Fruit fly (Drosophila melanogaster) whole organism, embryonic: ENCODE measurements around the gene RpS25.

Source experiments
- Antp ChIP-seq: fragments of 200-800 bp; sonication (Bioruptor generic); optimal IDR thresholded peaks from 3 replicates; lab custom pipeline; 2016; ENCODE audit warnings: missing biosample characterization, missing genetic modification characterization
- CG10366 ChIP-seq: fragments of 200-800 bp; sonication (Bioruptor generic); IDR thresholded peaks from 2 replicates; pipeline ENCODE4 v1.3.6; 2022; ENCODE audit warnings: missing biosample characterization, missing genetic modification characterization
- CG11085 ChIP-seq: fragments of 200-800 bp; sonication (Bioruptor generic); IDR thresholded peaks from 2 replicates; pipeline ENCODE4 v1.3.6; 2022; ENCODE audit warnings: missing biosample characterization, missing genetic modification characterization
- CG11247 ChIP-seq: fragments of 200-800 bp; sonication (Bioruptor generic); IDR thresholded peaks from 2 replicates; pipeline ENCODE4 v1.3.6; 2022; ENCODE audit warnings: missing biosample characterization, missing genetic modification characterization
- CG11504 ChIP-seq: fragments of 200-800 bp; sonication (Bioruptor generic); optimal IDR thresholded peaks from 3 replicates; lab custom pipeline; 2019; ENCODE audit warnings: missing biosample characterization, mild to moderate bottlenecking, missing genetic modification characterization, moderate library complexity
- CG14965 ChIP-seq: fragments of 200-800 bp; sonication (Bioruptor generic); optimal IDR thresholded peaks from 2 replicates; lab custom pipeline; 2016; ENCODE audit warnings: missing biosample characterization, missing genetic modification characterization, borderline replicate concordance
- CG1602 ChIP-seq: fragments of 200-800 bp; sonication (Bioruptor generic); optimal IDR thresholded peaks from 3 replicates; lab custom pipeline; 2016; ENCODE audit warnings: missing biosample characterization, missing genetic modification characterization
- CG16813 ChIP-seq: fragments of 200-800 bp; sonication (Bioruptor generic); IDR thresholded peaks from 3 replicates; pipeline ENCODE4 v1.3.6; 2022; ENCODE audit warnings: missing biosample characterization, missing genetic modification characterization; ENCODE audit not compliant: partially characterized antibody
- CG17328 ChIP-seq: fragments of 200-800 bp; sonication (Bioruptor generic); IDR thresholded peaks from 2 replicates; pipeline ENCODE4 v1.3.6; 2022; ENCODE audit warnings: missing biosample characterization, missing genetic modification characterization
- CG17912 ChIP-seq: fragments of 200-800 bp; sonication (Bioruptor generic); optimal IDR thresholded peaks from 2 replicates; lab custom pipeline; 2018; ENCODE audit warnings: missing biosample characterization, mild to moderate bottlenecking, missing genetic modification characterization
- CG31441 ChIP-seq: fragments of 200-800 bp; sonication (Bioruptor generic); IDR thresholded peaks from 2 replicates; pipeline ENCODE4 v1.3.6; 2022; ENCODE audit warnings: missing biosample characterization, missing genetic modification characterization
- CG3281 ChIP-seq: fragments of 200-800 bp; sonication (Bioruptor generic); optimal IDR thresholded peaks from 3 replicates; lab custom pipeline; 2017; ENCODE audit warnings: missing biosample characterization, mild to moderate bottlenecking, missing genetic modification characterization
- CG34376 ChIP-seq: fragments of 200-800 bp; sonication (Bioruptor generic); optimal IDR thresholded peaks from 2 replicates; lab custom pipeline; 2018; ENCODE audit warnings: missing biosample characterization, mild to moderate bottlenecking, missing genetic modification characterization
- CG6254 ChIP-seq: fragments of 200-800 bp; sonication (Bioruptor generic); optimal IDR thresholded peaks from 3 replicates; lab custom pipeline; 2017; ENCODE audit warnings: mild to moderate bottlenecking, missing biosample characterization, missing genetic modification reagents, missing genetic modification characterization
- CG6683 ChIP-seq: fragments of 200-800 bp; sonication (Bioruptor generic); optimal IDR thresholded peaks from 2 replicates; lab custom pipeline; 2017; ENCODE audit warnings: missing biosample characterization, mild to moderate bottlenecking, missing genetic modification characterization, missing genetic modification reagents
- CG7839 ChIP-seq: fragments of 200-800 bp; sonication (Bioruptor generic); optimal IDR thresholded peaks from 3 replicates; lab custom pipeline; 2018; ENCODE audit warnings: missing biosample characterization, mild to moderate bottlenecking, missing genetic modification characterization, moderate library complexity
- CG7928 ChIP-seq: fragments of 200-800 bp; sonication (Bioruptor generic); optimal IDR thresholded peaks from 2 replicates; lab custom pipeline; 2017; ENCODE audit warnings: missing biosample characterization, mild to moderate bottlenecking, missing genetic modification characterization
- CkIIα-i1 ChIP-seq: fragments of 200-800 bp; sonication (Bioruptor generic); IDR thresholded peaks from 2 replicates; pipeline ENCODE4 v1.3.6; 2022; ENCODE audit warnings: missing biosample characterization, missing genetic modification characterization
- CoRest ChIP-seq: fragments of 200-800 bp; sonication (Bioruptor generic); optimal IDR thresholded peaks from 3 replicates; lab custom pipeline; 2018; ENCODE audit warnings: missing biosample characterization, mild to moderate bottlenecking, missing genetic modification characterization, moderate library complexity
- Dad ChIP-seq: fragments of 200-800 bp; sonication (Bioruptor generic); optimal IDR thresholded peaks from 3 replicates; lab custom pipeline; 2016; ENCODE audit warnings: missing biosample characterization, missing genetic modification characterization
- Dek ChIP-seq: fragments of 200-800 bp; sonication (Bioruptor generic); optimal IDR thresholded peaks from 3 replicates; lab custom pipeline; 2019; ENCODE audit warnings: missing biosample characterization, mild to moderate bottlenecking, missing genetic modification characterization, moderate library complexity
- Elba2 ChIP-seq: fragments of 200-800 bp; sonication (Bioruptor generic); optimal IDR thresholded peaks from 3 replicates; lab custom pipeline; 2016; ENCODE audit warnings: missing biosample characterization, missing genetic modification characterization
- Hand ChIP-seq: fragments of 200-800 bp; sonication (Bioruptor generic); optimal IDR thresholded peaks from 2 replicates; lab custom pipeline; 2017; ENCODE audit warnings: mild to moderate bottlenecking, missing biosample characterization, missing genetic modification reagents, missing genetic modification characterization
- HmgZ ChIP-seq: fragments of 200-800 bp; sonication (Bioruptor generic); optimal IDR thresholded peaks from 2 replicates; lab custom pipeline; 2018; ENCODE audit warnings: missing biosample characterization, mild to moderate bottlenecking, missing genetic modification characterization
- Kr ChIP-seq: fragments of 200-800 bp; sonication (Bioruptor generic); optimal IDR thresholded peaks from 2 replicates; lab custom pipeline; 2017; ENCODE audit warnings: missing biosample characterization, mild to moderate bottlenecking, missing genetic modification characterization
- Lim3 ChIP-seq: fragments of 200-800 bp; sonication (Bioruptor generic); IDR thresholded peaks from 2 replicates; pipeline ENCODE4 v1.3.6; 2022; ENCODE audit warnings: missing biosample characterization, missing genetic modification characterization
- Oaz ChIP-seq: fragments of 200-800 bp; sonication (Bioruptor generic); IDR thresholded peaks from 2 replicates; pipeline ENCODE4 v1.3.6; 2022; ENCODE audit warnings: missing biosample characterization, missing genetic modification characterization
- Six4 ChIP-seq: fragments of 200-800 bp; sonication (Bioruptor generic); optimal IDR thresholded peaks from 2 replicates; lab custom pipeline; 2016; ENCODE audit warnings: missing biosample characterization, missing genetic modification characterization
- Spps ChIP-seq: fragments of 200-800 bp; sonication (Bioruptor generic); optimal IDR thresholded peaks from 2 replicates; lab custom pipeline; 2018; ENCODE audit warnings: missing biosample characterization, mild to moderate bottlenecking, missing genetic modification characterization
- YL-1 ChIP-seq: fragments of 200-800 bp; sonication (Bioruptor generic); optimal IDR thresholded peaks from 3 replicates; lab custom pipeline; 2017; ENCODE audit warnings: missing biosample characterization, mild to moderate bottlenecking, missing genetic modification characterization
- bigmax ChIP-seq: fragments of 200-800 bp; sonication (Bioruptor generic); optimal IDR thresholded peaks from 2 replicates; lab custom pipeline; 2018; ENCODE audit warnings: missing biosample characterization, mild to moderate bottlenecking, missing genetic modification characterization
- danr ChIP-seq: fragments of 200-800 bp; sonication (Bioruptor generic); IDR thresholded peaks from 2 replicates; pipeline ENCODE4 v1.3.6; 2022; ENCODE audit warnings: missing biosample characterization, missing genetic modification characterization
- dati ChIP-seq: fragments of 200-800 bp; sonication (Bioruptor generic); IDR thresholded peaks from 2 replicates; pipeline ENCODE4 v1.3.6; 2022; ENCODE audit warnings: missing biosample characterization, missing genetic modification characterization
- dm ChIP-seq: fragments of 200-800 bp; sonication (Bioruptor generic); optimal IDR thresholded peaks from 3 replicates; lab custom pipeline; 2016; ENCODE audit warnings: missing biosample characterization, missing genetic modification characterization
- dmrt99B ChIP-seq: fragments of 200-800 bp; sonication (Bioruptor generic); optimal IDR thresholded peaks from 2 replicates; lab custom pipeline; 2018; ENCODE audit warnings: missing biosample characterization, mild to moderate bottlenecking, missing genetic modification characterization, moderate library complexity
- emc ChIP-seq: fragments of 200-800 bp; sonication (Bioruptor generic); optimal IDR thresholded peaks from 2 replicates; lab custom pipeline; 2016; ENCODE audit warnings: missing biosample characterization, missing genetic modification characterization
- exex ChIP-seq: fragments of 200-800 bp; sonication (Bioruptor generic); optimal IDR thresholded peaks from 4 replicates; lab custom pipeline; 2018; ENCODE audit warnings: missing biosample characterization, mild to moderate bottlenecking, missing genetic modification characterization, moderate library complexity
- ftz-f1 ChIP-seq: fragments of 200-800 bp; sonication (Bioruptor generic); optimal IDR thresholded peaks from 2 replicates; lab custom pipeline; 2016; ENCODE audit warnings: missing biosample characterization, missing genetic modification characterization
- gcm ChIP-seq: fragments of 200-800 bp; sonication (Bioruptor generic); optimal IDR thresholded peaks from 2 replicates; lab custom pipeline; 2019; ENCODE audit warnings: missing biosample characterization, mild to moderate bottlenecking, missing genetic modification characterization, moderate library complexity
- gsb ChIP-seq: fragments of 200-800 bp; sonication (Bioruptor generic); IDR thresholded peaks from 2 replicates; pipeline ENCODE4 v1.3.6; 2022; ENCODE audit warnings: missing biosample characterization, missing genetic modification characterization
- sens ChIP-seq: fragments of 200-800 bp; sonication (Bioruptor generic); peaks from one replicate; lab custom pipeline; 2016; ENCODE audit warnings: missing biosample characterization, missing genetic modification characterization
- sima ChIP-seq: fragments of 200-800 bp; sonication (Bioruptor generic); optimal IDR thresholded peaks from 2 replicates; lab custom pipeline; 2016; ENCODE audit warnings: missing biosample characterization, missing genetic modification characterization
- so ChIP-seq: fragments of 200-800 bp; sonication (Bioruptor generic); IDR thresholded peaks from 3 replicates; pipeline ENCODE4 v1.3.6; 2022; ENCODE audit warnings: missing biosample characterization, missing genetic modification characterization
- tna ChIP-seq: fragments of 200-800 bp; sonication (Bioruptor generic); IDR thresholded peaks from 2 replicates; pipeline ENCODE4 v1.3.6; 2022; ENCODE audit warnings: missing biosample characterization, missing genetic modification characterization; ENCODE audit not compliant: partially characterized antibody
- toy ChIP-seq: fragments of 200-800 bp; sonication (Bioruptor generic); IDR thresholded peaks from 2 replicates; pipeline ENCODE4 v1.3.6; 2022; ENCODE audit warnings: missing biosample characterization, missing genetic modification characterization
- trh ChIP-seq: fragments of 200-800 bp; sonication (Bioruptor generic); optimal IDR thresholded peaks from 2 replicates; lab custom pipeline; 2016; ENCODE audit warnings: missing biosample characterization, missing genetic modification characterization
- ttk ChIP-seq: fragments of 200-800 bp; sonication (Bioruptor generic); IDR thresholded peaks from 2 replicates; pipeline ENCODE4 v2.1.2; 2022; ENCODE audit warnings: missing biosample characterization, missing genetic modification characterization
- wdn ChIP-seq: fragments of 200-800 bp; sonication (Bioruptor generic); IDR thresholded peaks from 2 replicates; pipeline ENCODE4 v1.3.6; 2022; ENCODE audit warnings: missing biosample characterization, missing genetic modification characterization
- z ChIP-seq: fragments of 200-800 bp; sonication (Bioruptor generic); IDR thresholded peaks from 3 replicates; pipeline ENCODE4 v1.3.6; 2022; ENCODE audit warnings: missing biosample characterization, missing genetic modification characterization

The RpS25 gene

dm6 chr3R:11221437-11222230 is 5.5 kb upstream of the RpS25 start, which contains the start of the genes CG6693 and RpL3 (continued):
- TF ChIP-seq CG3281 (GFP tag; lab: Kevin White, UChicago) = peak; percentile 85
- no peak for TF ChIP-seq CG16813 (GFP tag; lab: Robert Waterston, UW)
- peak; percentile 73 for TF ChIP-seq CG11247 (GFP tag; lab: Robert Waterston, UW)
- peak; percentile 99 for TF ChIP-seq bigmax (GFP tag; lab: Kevin White, UChicago)
- TF ChIP-seq Hand (GFP tag; lab: Kevin White, UChicago) = peak; percentile 77
- peak; percentile 52; the same call in 1 of the 2 replicates for TF ChIP-seq wdn (GFP tag; lab: Robert Waterston, UW)
- peak; percentile 73 for TF ChIP-seq Dad (GFP tag; lab: Kevin White, UChicago)
- peak; percentile 45 for TF ChIP-seq CG6254 (GFP tag; lab: Kevin White, UChicago)
- peak; percentile 53 for TF ChIP-seq emc (GFP tag; lab: Kevin White, UChicago)
- TF ChIP-seq CkIIα-i1 (GFP tag; lab: Robert Waterston, UW) = peak; percentile 39; the same call in 1 of the 2 replicates
- peak; percentile 28 for TF ChIP-seq CG14965 (GFP tag; lab: Kevin White, UChicago)
- peak; percentile 78 for TF ChIP-seq gcm (GFP tag; lab: Kevin White, UChicago)
- peak; percentile 48 for TF ChIP-seq trh (GFP tag; lab: Kevin White, UChicago)
- peak; percentile 76 for TF ChIP-seq CG17912
- TF ChIP-seq CG7928 (GFP tag; lab: Kevin White, UChicago) = peak; percentile 97
- peak; percentile 68 for TF ChIP-seq dmrt99B
- TF ChIP-seq Six4 (GFP tag; lab: Kevin White, UChicago) = peak; percentile 27
- no peak for TF ChIP-seq danr
- TF ChIP-seq Elba2 (GFP tag; lab: Kevin White, UChicago) = no peak
- TF ChIP-seq ttk = peak; percentile 55
- peak; percentile 81 for TF ChIP-seq HmgZ (tag; lab: Kevin White, UChicago)
- peak; percentile 53 for TF ChIP-seq toy
- TF ChIP-seq dm = peak; percentile 88
- peak; percentile 77 for TF ChIP-seq CG7839 (tag; lab: Kevin White, UChicago)
- peak; percentile 78; the same call in 2 of the 3 replicates for TF ChIP-seq so (GFP tag; lab: Robert Waterston, UW)
- peak; percentile 98 for TF ChIP-seq CG34376 (GFP tag; lab: Kevin White, UChicago)
- TF ChIP-seq z = peak; percentile 56; the same call in 1 of the 3 replicates
- TF ChIP-seq YL-1 (GFP tag; lab: Kevin White, UChicago) = peak; percentile 98
- peak; percentile 97 for TF ChIP-seq sens
- no peak for TF ChIP-seq Oaz (GFP tag; lab: Robert Waterston, UW)
- no peak for TF ChIP-seq sima (GFP tag; lab: Kevin White, UChicago)
- peak; percentile 21 for TF ChIP-seq CG1602 (GFP tag; lab: Kevin White, UChicago)
- TF ChIP-seq Kr = no peak
- no peak for TF ChIP-seq Antp (GFP tag; lab: Kevin White, UChicago)
- peak; percentile 63 for TF ChIP-seq CG17328 (GFP tag; lab: Robert Waterston, UW)
- TF ChIP-seq CG6683 (GFP tag; lab: Kevin White, UChicago) = peak; percentile 65
- TF ChIP-seq Dek (tag; lab: Kevin White, UChicago) = peak; percentile 70
- peak; percentile 74 for TF ChIP-seq CG31441 (GFP tag; lab: Robert Waterston, UW)
- TF ChIP-seq Spps (tag; lab: Kevin White, UChicago) = peak; percentile 56
- peak; percentile 75 for TF ChIP-seq exex (tag; lab: Kevin White, UChicago)
- peak; percentile 44 for TF ChIP-seq CoRest (tag; lab: Kevin White, UChicago)
- TF ChIP-seq Lim3 (GFP tag; lab: Robert Waterston, UW) = no peak
- peak; percentile 27; the same call in 1 of the 2 replicates for TF ChIP-seq CG10366 (GFP tag; lab: Robert Waterston, UW)
- peak; percentile 67 for TF ChIP-seq CG11504 (tag; lab: Kevin White, UChicago)
- TF ChIP-seq dati (GFP tag; lab: Robert Waterston, UW) = 0 out of 2 replicates have a peak, but pooled peaks have one; percentile 29
- no peak for TF ChIP-seq ftz-f1 (GFP tag; lab: Kevin White, UChicago)
- TF ChIP-seq gsb (GFP tag; lab: Robert Waterston, UW) = peak; percentile 47; the same call in 1 of the 2 replicates
- peak; percentile 75 for TF ChIP-seq CG11085 (GFP tag; lab: Robert Waterston, UW)
- peak; percentile 27; the same call in 1 of the 2 replicates for TF ChIP-seq tna (GFP tag; lab: Robert Waterston, UW)
